Worm (Caenorhabditis elegans): ENCODE measurements around the gene nhr-182.

The nhr-182 gene

ce11 chrV:2238012-2238411 lies 21.7 kb downstream of the nhr-182 start:
- no peak for TF ChIP-seq ref-2 (tag; optimal IDR thresholded peaks at IDR 0.05)
- TF ChIP-seq ceh-48 (tag; optimal IDR thresholded peaks at IDR 0.05), result no peak
- no peak for TF ChIP-seq ceh-9 (tag; optimal IDR thresholded peaks at IDR 0.05)
- no peak for TF ChIP-seq ceh-6 (GFP tag; optimal IDR thresholded peaks at IDR 0.05)
- no peak for TF ChIP-seq pros-1 (tag; optimal IDR thresholded peaks at IDR 0.05)
- no peak for TF ChIP-seq nfya-1 (tag; optimal IDR thresholded peaks at IDR 0.05)
- TF ChIP-seq ceh-30 (tag; optimal IDR thresholded peaks at IDR 0.05), result no peak
- TF ChIP-seq mec-3 (tag; optimal IDR thresholded peaks at IDR 0.05; ENCODE audit: borderline replicate concordance), result no peak
- TF ChIP-seq tbx-2 (tag; optimal IDR thresholded peaks at IDR 0.05), result no peak
- no peak for TF ChIP-seq hlh-15 (tag; optimal IDR thresholded peaks at IDR 0.05)

- TF ChIP-seq unc-3 (GFP tag; conservative IDR thresholded peaks at IDR 0.05) (no peak), unc-3 (tag; optimal IDR thresholded peaks at IDR 0.05) (no peak), ceh-2 (tag; optimal IDR thresholded peaks at IDR 0.05) (no peak), che-1 (tag; optimal IDR thresholded peaks at IDR 0.05) (no peak), Y22D7AL.16 (tag; optimal IDR thresholded peaks at IDR 0.05) (no peak), nfya-1 (tag; optimal IDR thresholded peaks at IDR 0.05) (no peak), pag-3 (tag; optimal IDR thresholded peaks at IDR 0.05; ENCODE audit: borderline replicate concordance) (no peak), F13H6.1 (tag; optimal IDR thresholded peaks at IDR 0.05) (no peak), hlh-13 (GFP tag; optimal IDR thresholded peaks at IDR 0.05) (no peak), ttx-3 (tag; optimal IDR thresholded peaks at IDR 0.05) (no peak), ceh-19 (GFP tag; optimal IDR thresholded peaks at IDR 0.05) (no peak)
Observed at ce11 chrV:2235848-2236247, 23.9 kb downstream of the nhr-182 start, which contains the start of gene cyp-33C4. Gene cyp-33C4, plus strand, starts transcription at chrV:2236140.

- TF ChIP-seq pros-1 (tag; optimal IDR thresholded peaks at IDR 0.05) (no peak), ama-1 (optimal IDR thresholded peaks at IDR 0.05) (no peak), npax-4 (tag; optimal IDR thresholded peaks at IDR 0.05) (no peak), T23F11.4 (GFP tag; optimal IDR thresholded peaks at IDR 0.05) (no peak), ceh-22 (tag; optimal IDR thresholded peaks at IDR 0.05) (no peak), ttx-3 (tag; optimal IDR thresholded peaks at IDR 0.05) (no peak), hlh-6 (tag; optimal IDR thresholded peaks at IDR 0.05) (no peak), tbx-2 (tag; optimal IDR thresholded peaks at IDR 0.05) (no peak), ceh-45 (GFP tag; IDR thresholded peaks at IDR 0.05) (no peak), che-1 (tag; optimal IDR thresholded peaks at IDR 0.05) (no peak), ceh-30 (tag; optimal IDR thresholded peaks at IDR 0.05) (no peak), sdc-2 (tag; optimal IDR thresholded peaks at IDR 0.05) (no peak), ceh-14 (tag; optimal IDR thresholded peaks at IDR 0.05) (no peak)
Observed at ce11 chrV:2233177-2233576, 26.6 kb downstream of the nhr-182 start, which contains the start of gene nhr-96. Gene nhr-96, plus strand, starts transcription at chrV:2233477.

- TF ChIP-seq elt-4 (tag; optimal IDR thresholded peaks at IDR 0.05), result no peak
- no peak for TF ChIP-seq syd-9 (tag; optimal IDR thresholded peaks at IDR 0.05)
- no peak for TF ChIP-seq nhr-232 (tag; optimal IDR thresholded peaks at IDR 0.05)
- TF ChIP-seq ceh-48 (tag; optimal IDR thresholded peaks at IDR 0.05), result no peak
- TF ChIP-seq ceh-31 (tag; optimal IDR thresholded peaks at IDR 0.05), result no peak
- no peak for TF ChIP-seq hlh-8 (tag; optimal IDR thresholded peaks at IDR 0.05)
- TF ChIP-seq ets-4 (tag; optimal IDR thresholded peaks at IDR 0.05), result no peak
- TF ChIP-seq hlh-6 (tag; optimal IDR thresholded peaks at IDR 0.05), result no peak
- TF ChIP-seq ttx-3 (tag; optimal IDR thresholded peaks at IDR 0.05), result no peak
- no peak for TF ChIP-seq pqm-1 (tag; optimal IDR thresholded peaks at IDR 0.05)
- TF ChIP-seq hlh-30 (tag; optimal IDR thresholded peaks at IDR 0.05; ENCODE audit: insufficient read depth), result no peak
Observed at ce11 chrV:2230912-2231311, 28.8 kb downstream of the nhr-182 start, which contains the start of gene nhr-134. Gene nhr-134, plus strand, starts transcription at chrV:2231223.

ce11 chrV:2228781-2229180 lies 30.9 kb downstream of the nhr-182 start, which contains the start of gene nhr-126:
Gene nhr-126, plus strand, starts transcription at chrV:2229081.
- TF ChIP-seq fkh-10 (GFP tag; optimal IDR thresholded peaks at IDR 0.05), result no peak
- TF ChIP-seq elt-2 (tag; optimal IDR thresholded peaks at IDR 0.05), result no peak
- TF ChIP-seq nhr-232 (tag; optimal IDR thresholded peaks at IDR 0.05), result no peak
- no peak for TF ChIP-seq ceh-18 (tag; optimal IDR thresholded peaks at IDR 0.05)
- TF ChIP-seq pha-4 (tag; optimal IDR thresholded peaks at IDR 0.05), result no peak
- no peak for TF ChIP-seq fkh-6 (tag; optimal IDR thresholded peaks at IDR 0.05)
- no peak for TF ChIP-seq nfya-1 (tag; optimal IDR thresholded peaks at IDR 0.05)
- no peak for TF ChIP-seq ttx-3 (tag; optimal IDR thresholded peaks at IDR 0.05)
- no peak for TF ChIP-seq pros-1 (tag; optimal IDR thresholded peaks at IDR 0.05)
- TF ChIP-seq rnt-1 (tag; optimal IDR thresholded peaks at IDR 0.05), result no peak
- TF ChIP-seq hlh-8 (tag; optimal IDR thresholded peaks at IDR 0.05), result no peak
- no peak for TF ChIP-seq mec-3 (tag; optimal IDR thresholded peaks at IDR 0.05; ENCODE audit: borderline replicate concordance)
- TF ChIP-seq ceh-30 (tag; optimal IDR thresholded peaks at IDR 0.05), result no peak

All from whole organism, late embryonic.